Fruit fly (Drosophila melanogaster) whole organism, adult: ENCODE results near the gene crol.

ENCODE experiments used
- CG1620 ChIP-seq: fragments of 200-800 bp; sonication (Bioruptor generic); optimal IDR thresholded peaks from 2 replicates; lab custom pipeline; 2016; ENCODE audit warnings: missing biosample characterization, missing genetic modification characterization
- CG33017 ChIP-seq: fragments of 200-800 bp; sonication (Bioruptor generic); optimal IDR thresholded peaks from 2 replicates; lab custom pipeline; 2018; ENCODE audit warnings: missing biosample characterization, mild to moderate bottlenecking, missing genetic modification characterization, moderate library complexity
- CG5204 ChIP-seq: fragments of 200-800 bp; sonication (Bioruptor generic); optimal IDR thresholded peaks from 2 replicates; lab custom pipeline; 2016; ENCODE audit warnings: missing biosample characterization, missing genetic modification characterization
- CG7045 ChIP-seq: fragments of 200-800 bp; sonication (Bioruptor generic); optimal IDR thresholded peaks from 2 replicates; lab custom pipeline; 2017; ENCODE audit warnings: missing biosample characterization, mild to moderate bottlenecking, missing genetic modification characterization
- CG7101 ChIP-seq: fragments of 200-800 bp; sonication (Bioruptor generic); optimal IDR thresholded peaks from 2 replicates; lab custom pipeline; 2018; ENCODE audit warnings: missing biosample characterization, mild to moderate bottlenecking, missing genetic modification characterization, moderate library complexity
- Clk ChIP-seq: fragments of 200-800 bp; sonication (Bioruptor generic); optimal IDR thresholded peaks from 2 replicates; lab custom pipeline; 2017; ENCODE audit warnings: missing biosample characterization, missing genetic modification characterization
- Mnt ChIP-seq: fragments of 200-800 bp; sonication (Bioruptor generic); optimal IDR thresholded peaks from 2 replicates; lab custom pipeline; 2016; ENCODE audit warnings: missing biosample characterization, mild to moderate bottlenecking, missing genetic modification characterization
- bab1 ChIP-seq: fragments of 200-800 bp; sonication (Bioruptor generic); optimal IDR thresholded peaks from 3 replicates; lab custom pipeline; 2019; ENCODE audit warnings: missing biosample characterization, mild to moderate bottlenecking, missing genetic modification characterization, moderate library complexity
- cic ChIP-seq: fragments of 200-800 bp; sonication (Bioruptor generic); optimal IDR thresholded peaks from 2 replicates; lab custom pipeline; 2017; ENCODE audit warnings: missing biosample characterization, mild to moderate bottlenecking, missing genetic modification characterization, moderate library complexity
- cnc ChIP-seq, 2 experiments: fragments of >200 bp; optimal IDR thresholded peaks; 2 replicates each; lab custom pipeline; 2017
- toe ChIP-seq: fragments of 200-800 bp; sonication (Bioruptor generic); optimal IDR thresholded peaks from 2 replicates; lab custom pipeline; 2016; ENCODE audit warnings: missing biosample characterization, missing genetic modification characterization

- TF ChIP-seq toe (GFP tag; lab: Kevin White, UChicago) (no peak), CG7101 (tag; lab: Kevin White, UChicago) (no peak), cic (GFP tag; lab: Kevin White, UChicago) (peak; percentile 74), Mnt (GFP tag; lab: Kevin White, UChicago) (no peak), CG5204 (no peak), CG33017 (tag; lab: Kevin White, UChicago) (no peak), CG1620 (no peak), cnc (optimal IDR thresholded peaks at IDR 0.05; lab: Kevin White, UChicago) (no peak), bab1 (GFP tag; lab: Kevin White, UChicago) (no peak), CG7045 (GFP tag; lab: Kevin White, UChicago) (no peak), Clk (no peak)
Measured at dm6 chr2L:11842291-11843187, 33.3 kb upstream of the crol start, which contains the start of the genes CG44008, CG14933, CG46426 and CG42486.
